Worm (Caenorhabditis elegans): Measurements from ENCODE around the gene K09D9.1.

Gene K09D9.1

ce11 chrV:4005219-4005618, 19.6 kb upstream of the K09D9.1 start, which contains the start of gene srh-8:
Gene srh-8, plus strand, starts transcription at chrV:4005519.
- TF ChIP-seq ztf-1 (GFP tag; conservative IDR thresholded peaks at IDR 0.05): no peak
- TF ChIP-seq peb-1 (tag; optimal IDR thresholded peaks at IDR 0.05): no peak
- no peak for TF ChIP-seq elt-3 (tag; optimal IDR thresholded peaks at IDR 0.05)
- no peak for TF ChIP-seq nhr-129 (tag; optimal IDR thresholded peaks at IDR 0.05)
- TF ChIP-seq ceh-82 (tag; optimal IDR thresholded peaks at IDR 0.05): no peak
- TF ChIP-seq nhr-23 (tag; optimal IDR thresholded peaks at IDR 0.05): no peak
- no peak for TF ChIP-seq ztf-11 (tag; optimal IDR thresholded peaks at IDR 0.05)
- no peak for TF ChIP-seq nhr-10 (tag; optimal IDR thresholded peaks at IDR 0.05)
- TF ChIP-seq mbf-1 (tag; optimal IDR thresholded peaks at IDR 0.05): no peak
- TF ChIP-seq mdl-1 (tag; optimal IDR thresholded peaks at IDR 0.05): no peak
- TF ChIP-seq nhr-25 (tag; optimal IDR thresholded peaks at IDR 0.05): no peak
- no peak for TF ChIP-seq nhr-11 (tag; optimal IDR thresholded peaks at IDR 0.05)
- TF ChIP-seq ama-1 (optimal IDR thresholded peaks at IDR 0.05): no peak
- TF ChIP-seq dmd-4 (tag; optimal IDR thresholded peaks at IDR 0.05): no peak
- no peak for TF ChIP-seq unc-55 (GFP tag; optimal IDR thresholded peaks at IDR 0.05)
- no peak for TF ChIP-seq nhr-237 (tag; optimal IDR thresholded peaks at IDR 0.05)

- TF ChIP-seq nhr-25 (tag; optimal IDR thresholded peaks at IDR 0.05) (no peak), egl-27 (tag; optimal IDR thresholded peaks at IDR 0.05) (no peak)
Observed at ce11 chrV:4007927-4008326, 16.9 kb upstream of the K09D9.1 start, which contains the start of gene srh-7. Gene srh-7, plus strand, starts transcription at chrV:4008227.

ce11 chrV:4010170-4010569, 14.7 kb upstream of the K09D9.1 start, which contains the start of gene srh-4:
Gene srh-4, plus strand, starts transcription at chrV:4010470.
- TF ChIP-seq nhr-11 (tag; optimal IDR thresholded peaks at IDR 0.05) (no peak), ama-1 (optimal IDR thresholded peaks at IDR 0.05) (no peak), unc-62 (GFP tag; optimal IDR thresholded peaks at IDR 0.05) (no peak), nhr-237 (tag; optimal IDR thresholded peaks at IDR 0.05) (no peak), lin-13 (GFP tag; optimal IDR thresholded peaks at IDR 0.05) (no peak), nhr-23 (tag; optimal IDR thresholded peaks at IDR 0.05) (no peak)

ce11 chrV:4016780-4017179, 8.1 kb upstream of the K09D9.1 start, which contains the start of gene srw-89:
Gene srw-89, plus strand, starts transcription at chrV:4017080.
- TF ChIP-seq nhr-77 (tag; optimal IDR thresholded peaks at IDR 0.05) (no peak), alr-1 (tag; optimal IDR thresholded peaks at IDR 0.05) (no peak), gmeb-1 (tag; optimal IDR thresholded peaks at IDR 0.05) (no peak)

- no peak for TF ChIP-seq ama-1 (optimal IDR thresholded peaks at IDR 0.05)
- no peak for TF ChIP-seq nhr-21 (tag; optimal IDR thresholded peaks at IDR 0.05)
- no peak for TF ChIP-seq gmeb-1 (tag; optimal IDR thresholded peaks at IDR 0.05)
- no peak for TF ChIP-seq C34F6.9 (tag; optimal IDR thresholded peaks at IDR 0.05)
- no peak for TF ChIP-seq nhr-23 (tag; optimal IDR thresholded peaks at IDR 0.05)
- no peak for TF ChIP-seq aly-2 (tag; optimal IDR thresholded peaks at IDR 0.05)
Observed at ce11 chrV:4018591-4018990, 6.3 kb upstream of the K09D9.1 start.

ce11 chrV:4019188-4019587, 5.7 kb upstream of the K09D9.1 start, which contains the start of gene K09D9.3:
Gene K09D9.3, plus strand, starts transcription at chrV:4019488.
- no peak for TF ChIP-seq lin-13 (GFP tag; optimal IDR thresholded peaks at IDR 0.05)
- TF ChIP-seq ama-1 (optimal IDR thresholded peaks at IDR 0.05): no peak
- no peak for TF ChIP-seq alr-1 (tag; optimal IDR thresholded peaks at IDR 0.05)
- TF ChIP-seq sma-3 (GFP tag; optimal IDR thresholded peaks at IDR 0.05): no peak
- TF ChIP-seq ceh-82 (tag; optimal IDR thresholded peaks at IDR 0.05): no peak
- no peak for TF ChIP-seq ztf-1 (GFP tag; conservative IDR thresholded peaks at IDR 0.05)
- TF ChIP-seq blmp-1 (tag; optimal IDR thresholded peaks at IDR 0.05; ENCODE audit: insufficient read depth): no peak
- TF ChIP-seq ZK546.5 (tag; optimal IDR thresholded peaks at IDR 0.05): no peak
- TF ChIP-seq sma-9 (GFP tag; optimal IDR thresholded peaks at IDR 0.05): no peak
- TF ChIP-seq sma-9 (tag; optimal IDR thresholded peaks at IDR 0.05): no peak
- no peak for TF ChIP-seq gmeb-1 (tag; optimal IDR thresholded peaks at IDR 0.05)
- TF ChIP-seq nhr-129 (tag; optimal IDR thresholded peaks at IDR 0.05): no peak
- TF ChIP-seq unc-39 (tag; optimal IDR thresholded peaks at IDR 0.05): no peak

ce11 chrV:4021776-4022175, 3.1 kb upstream of the K09D9.1 start, which contains the start of gene K09D9.14:
Gene K09D9.14, minus strand, starts transcription at chrV:4021876.
- TF ChIP-seq Y55F3AM.14 (GFP tag; optimal IDR thresholded peaks at IDR 0.05) (no peak), aly-2 (tag; optimal IDR thresholded peaks at IDR 0.05) (no peak), F13H6.1 (tag; optimal IDR thresholded peaks at IDR 0.05) (no peak), fos-1 (tag; optimal IDR thresholded peaks at IDR 0.05) (no peak)
